Fruit fly (Drosophila melanogaster): ENCODE results near the gene tyf.

DNA sequence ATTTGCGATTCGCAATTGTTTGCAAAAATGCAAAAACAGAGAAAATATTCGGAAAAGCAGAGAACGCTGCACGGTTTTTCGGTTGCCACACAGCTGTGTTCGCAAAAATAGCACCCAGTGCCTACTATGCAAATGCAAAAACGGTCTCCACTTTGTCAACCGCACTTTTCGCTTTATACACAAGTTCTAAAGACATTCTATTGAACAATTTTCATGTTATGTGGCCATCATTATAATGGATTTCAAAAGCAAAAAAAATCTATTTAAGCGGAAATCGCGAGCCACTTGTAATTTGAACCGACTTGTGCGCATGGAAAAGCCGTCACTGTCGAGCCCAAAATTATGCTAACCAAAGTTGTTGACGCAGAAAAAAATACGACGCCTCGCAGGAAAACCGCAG lies 34.2 kb downstream of the tyf start:
- no peak for TF ChIP-seq psq (optimal IDR thresholded peaks at IDR 0.05)
- no peak for TF ChIP-seq h (optimal IDR thresholded peaks at IDR 0.05)
